Fruit fly (Drosophila melanogaster) whole organism, larva: Measurements from ENCODE around the gene PIP82.

Experiments
- noc ChIP-seq: fragments of 200-800 bp; sonication (Bioruptor generic); optimal IDR thresholded peaks from 3 replicates; lab custom pipeline; 2019; ENCODE audit warnings: missing biosample characterization, mild to moderate bottlenecking, missing genetic modification characterization, moderate library complexity

PIP82 gene

DNA sequence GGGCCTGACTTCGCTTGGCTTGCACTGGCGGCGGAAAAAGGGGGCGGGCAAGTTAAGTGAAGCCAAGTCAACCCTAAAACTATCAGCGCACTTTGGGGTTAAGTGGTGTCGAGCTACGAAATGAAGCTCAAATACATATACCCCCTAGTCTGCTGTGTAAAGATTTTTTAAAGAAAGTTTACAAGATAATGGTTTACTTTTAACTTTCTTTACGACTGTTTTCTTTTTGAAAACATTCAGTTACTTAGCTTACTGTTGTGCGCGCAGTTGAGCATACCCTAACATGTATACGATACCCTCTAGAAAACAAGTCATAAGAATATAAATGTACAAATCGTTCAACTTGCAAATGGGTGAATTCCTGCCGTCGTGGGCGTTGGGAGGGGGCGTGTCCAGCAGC, 13.2 kb upstream of the PIP82 start:
- TF ChIP-seq noc (tag; lab: Kevin White, UChicago) = no peak

- no peak for TF ChIP-seq noc (tag; lab: Kevin White, UChicago)
These were observed 12.5 kb upstream of the PIP82 start for dm6 chrX:8541985-8542384.

DNA sequence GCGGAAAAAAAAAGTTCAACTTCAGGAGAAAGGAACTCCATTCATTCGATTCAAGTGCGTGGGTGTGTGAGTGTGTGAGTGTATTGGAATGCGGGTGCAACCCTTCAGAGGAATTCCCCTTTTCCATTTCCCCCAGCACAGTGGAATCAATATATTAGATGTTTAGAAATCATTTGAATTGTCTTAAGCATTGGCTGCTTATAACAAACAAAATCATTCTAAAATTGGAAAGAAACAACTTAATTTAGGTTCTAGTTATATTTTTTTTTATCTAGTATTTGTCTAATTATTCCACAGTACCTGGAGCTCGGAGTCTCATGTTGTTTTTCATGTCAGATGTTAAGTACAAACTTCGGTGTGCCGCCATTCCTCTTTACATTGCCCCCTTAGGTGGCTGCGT, 9.5 kb upstream of the PIP82 start:
- TF ChIP-seq noc (tag; lab: Kevin White, UChicago) = no peak

dm6 chrX:8538182-8538581, 8.7 kb upstream of the PIP82 start:
- TF ChIP-seq noc (tag; lab: Kevin White, UChicago) = no peak

DNA sequence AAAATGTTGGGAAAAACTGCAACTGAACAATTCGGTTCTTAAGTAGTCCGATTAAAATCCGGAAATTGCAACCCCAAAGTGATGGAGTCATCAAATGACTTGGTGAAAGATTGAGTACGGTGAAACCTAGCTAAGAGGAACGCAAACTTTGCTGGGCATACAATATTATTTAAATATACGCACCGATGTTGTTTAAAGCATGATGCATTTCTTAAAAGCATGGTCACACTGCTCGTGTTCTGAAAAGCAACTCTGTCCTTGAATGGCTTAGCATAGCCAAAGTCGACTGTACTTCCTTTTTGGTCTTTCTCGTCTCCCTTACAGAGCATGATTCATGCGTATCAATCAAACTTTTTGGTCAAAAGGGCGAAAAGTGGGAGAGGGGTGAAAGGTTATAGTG, 7.2 kb upstream of the PIP82 start:
- TF ChIP-seq noc (tag; lab: Kevin White, UChicago) = no peak

dm6 chrX:8534734-8535133, 5.2 kb upstream of the PIP82 start:
- no peak for TF ChIP-seq noc (tag; lab: Kevin White, UChicago)

DNA sequence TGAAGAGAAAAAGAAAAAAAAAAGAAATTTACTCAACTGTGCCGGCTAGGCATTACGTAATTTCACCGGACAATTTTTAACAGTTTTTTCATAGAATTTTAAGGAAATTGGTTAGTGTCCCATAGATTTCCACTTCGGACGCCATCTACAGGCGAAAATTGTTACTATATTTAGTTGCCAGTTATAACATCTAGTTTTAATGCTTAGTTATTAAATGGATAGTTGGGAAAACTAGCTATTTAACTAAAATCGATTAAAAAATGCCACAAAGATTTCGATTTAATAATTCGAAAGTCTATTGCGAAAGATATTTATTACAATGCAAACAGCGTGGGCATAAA, 4.8 kb upstream of the PIP82 start:
- TF ChIP-seq noc (tag; lab: Kevin White, UChicago) = no peak

DNA sequence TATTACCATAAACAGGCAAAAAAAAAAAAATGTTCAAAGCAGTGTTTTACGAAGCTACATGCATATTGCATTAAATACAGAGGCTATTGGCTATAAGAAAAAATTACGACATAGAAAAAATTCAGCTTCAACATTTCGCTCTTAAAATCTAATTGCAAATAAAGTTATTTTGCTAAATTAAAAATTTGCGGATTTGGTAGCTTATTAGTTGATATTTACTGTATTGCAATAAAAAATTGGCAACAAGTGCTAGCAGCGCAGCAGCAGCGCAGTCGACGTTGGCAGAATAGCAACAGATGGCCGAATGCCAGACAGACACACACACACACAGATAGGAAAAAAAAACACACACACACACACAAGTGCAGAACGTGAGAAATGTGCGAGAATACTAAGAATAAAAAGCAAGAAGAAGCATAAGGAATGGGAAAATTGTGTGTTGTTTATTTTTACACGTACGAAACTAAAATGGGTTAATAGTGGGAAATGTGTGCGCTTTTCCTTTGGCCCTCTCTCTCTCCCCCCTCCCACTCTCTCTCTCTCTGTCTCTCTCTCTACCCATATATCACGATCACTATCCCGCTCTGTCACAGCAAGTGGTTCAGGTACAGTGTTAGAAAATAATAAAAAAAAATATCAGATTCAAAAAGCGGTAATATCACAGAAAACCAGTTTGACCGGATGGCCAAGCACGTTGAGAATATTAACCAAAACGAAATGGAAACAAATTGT, 4.3 kb upstream of the PIP82 start:
- peak; percentile 68 for TF ChIP-seq noc (tag; lab: Kevin White, UChicago)

dm6 chrX:8531775-8532174, 2.3 kb upstream of the PIP82 start:
- TF ChIP-seq noc (tag; lab: Kevin White, UChicago) = no peak

DNA sequence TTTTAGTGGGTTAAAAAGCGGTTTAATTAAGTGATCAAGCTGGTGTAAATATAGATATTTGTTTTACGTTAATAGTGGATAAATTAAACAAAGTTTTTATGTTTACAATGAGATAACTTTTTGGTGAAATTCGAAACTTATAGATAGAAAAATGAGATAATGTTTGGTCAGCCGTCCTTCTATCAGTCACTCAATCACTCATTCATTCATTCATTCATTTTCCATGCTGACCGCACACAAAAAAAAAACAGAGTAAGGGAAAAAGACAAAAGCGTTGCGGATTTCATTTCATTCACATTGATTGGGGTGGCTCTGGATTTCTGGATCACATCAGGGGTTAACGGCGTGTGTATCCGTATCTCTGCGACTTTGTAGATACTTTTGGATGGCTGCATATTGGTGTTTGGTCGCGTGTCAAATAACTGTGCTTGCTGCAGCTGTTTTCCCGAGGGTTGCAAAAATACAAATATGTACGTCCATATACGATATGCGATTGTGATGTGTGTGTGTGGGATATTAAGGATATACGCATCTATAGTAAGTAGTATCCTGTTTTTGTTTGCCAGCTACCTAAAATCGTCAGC, 5.8 kb downstream of the PIP82 start:
- no peak for TF ChIP-seq noc (tag; lab: Kevin White, UChicago)

DNA sequence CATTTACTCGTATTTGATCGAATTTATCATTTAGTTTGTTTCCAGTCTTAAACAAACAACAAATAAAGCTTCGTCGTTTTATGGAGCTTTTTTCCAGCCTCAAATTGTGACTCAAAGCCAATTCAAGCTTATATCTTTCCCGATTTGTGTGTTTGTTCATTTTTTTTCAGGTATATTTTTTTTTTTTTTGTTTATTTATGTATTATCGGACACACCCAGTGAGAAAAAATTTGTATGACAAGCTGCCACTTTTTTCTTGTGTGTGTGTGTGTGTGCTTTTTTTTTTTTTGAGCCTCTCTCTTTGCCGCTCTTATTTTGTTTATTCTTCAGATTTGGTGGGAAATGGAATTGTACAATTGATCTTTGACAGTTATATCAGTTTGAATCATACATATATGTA, 7.0 kb downstream of the PIP82 start:
- no peak for TF ChIP-seq noc (tag; lab: Kevin White, UChicago)

- TF ChIP-seq noc (tag; lab: Kevin White, UChicago) = no peak
These were observed 8.0 kb downstream of the PIP82 start for dm6 chrX:8521492-8521891.

DNA sequence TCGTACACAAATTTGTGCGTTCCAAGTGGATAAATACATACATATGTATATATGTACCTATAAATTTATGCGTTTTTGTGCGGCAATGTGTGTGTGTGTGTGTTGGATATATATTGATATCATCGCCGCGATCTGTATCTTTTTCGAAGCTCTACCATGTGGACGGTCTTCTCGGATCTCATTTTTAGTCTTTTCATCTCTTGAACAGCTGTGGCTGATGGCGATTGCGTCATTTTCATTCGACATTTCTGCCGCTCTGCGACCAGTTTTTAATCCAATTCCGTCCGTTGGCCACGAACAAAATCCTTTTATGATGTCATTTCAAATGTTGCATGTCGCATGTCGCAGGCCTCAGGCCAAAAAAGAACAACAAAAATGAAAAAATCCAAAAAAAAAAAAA, 9.0 kb downstream of the PIP82 start:
- no peak for TF ChIP-seq noc (tag; lab: Kevin White, UChicago)

DNA sequence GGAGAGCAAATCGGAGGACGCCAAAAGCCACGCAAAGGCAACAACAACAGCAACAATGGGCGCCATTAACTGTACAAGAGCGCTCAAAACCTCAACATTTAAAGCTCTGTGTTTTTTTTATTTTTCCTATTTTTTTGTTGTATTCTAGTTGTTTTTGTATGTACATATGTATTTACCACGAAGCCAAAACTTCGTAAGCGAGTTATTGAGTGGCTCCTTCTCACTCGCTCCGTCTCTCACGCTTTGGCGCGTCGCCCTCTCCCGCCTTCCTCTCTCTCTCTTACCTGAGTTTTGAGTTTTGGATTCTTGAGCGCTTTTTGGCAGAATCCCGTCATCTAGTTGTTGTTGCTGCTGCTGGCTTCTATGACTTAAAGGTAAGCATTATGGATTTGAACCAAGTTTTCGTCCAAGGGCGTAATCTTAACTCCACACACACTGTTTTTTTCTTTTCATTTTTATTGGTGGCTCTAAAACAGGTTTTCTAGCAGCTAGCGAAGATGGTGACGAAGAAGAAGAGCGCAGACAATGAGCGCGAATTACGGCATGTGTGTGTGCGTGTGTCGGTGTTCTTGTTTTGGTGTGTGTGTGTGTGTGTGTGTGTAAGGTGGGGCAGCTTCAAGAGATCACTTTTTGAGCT, 11.4 kb downstream of the PIP82 start:
- no peak for TF ChIP-seq noc (tag; lab: Kevin White, UChicago)

- TF ChIP-seq noc (tag; lab: Kevin White, UChicago) = peak; percentile 12
These were observed 12.1 kb downstream of the PIP82 start, which contains the start of gene Nrg for dm6 chrX:8517121-8518024. TSS of gene Nrg (plus strand) at chrX:8517373.

DNA sequence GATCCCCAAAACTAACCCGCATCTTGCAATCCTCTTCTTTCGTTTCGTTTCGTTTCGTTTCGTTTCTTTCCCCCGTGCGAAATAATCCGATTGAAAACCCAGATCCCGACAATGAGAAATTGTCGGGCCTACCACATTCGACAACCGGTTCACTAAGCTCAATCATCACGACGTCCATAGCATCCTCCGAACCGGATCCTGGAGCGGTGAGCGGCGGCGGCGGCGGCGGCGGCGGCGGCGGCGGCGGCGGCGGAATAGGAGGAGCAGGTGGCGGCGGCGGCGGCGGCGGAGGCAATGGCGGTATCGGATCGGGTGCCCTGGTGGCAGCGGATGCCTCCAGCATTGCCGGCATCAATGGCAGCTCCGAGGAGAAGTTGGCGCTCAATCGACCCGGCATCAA, 17.2 kb downstream of the PIP82 start:
- no peak for TF ChIP-seq noc (tag; lab: Kevin White, UChicago)
